Worm (Caenorhabditis elegans): ENCODE data around the gene glr-4.

DNA sequence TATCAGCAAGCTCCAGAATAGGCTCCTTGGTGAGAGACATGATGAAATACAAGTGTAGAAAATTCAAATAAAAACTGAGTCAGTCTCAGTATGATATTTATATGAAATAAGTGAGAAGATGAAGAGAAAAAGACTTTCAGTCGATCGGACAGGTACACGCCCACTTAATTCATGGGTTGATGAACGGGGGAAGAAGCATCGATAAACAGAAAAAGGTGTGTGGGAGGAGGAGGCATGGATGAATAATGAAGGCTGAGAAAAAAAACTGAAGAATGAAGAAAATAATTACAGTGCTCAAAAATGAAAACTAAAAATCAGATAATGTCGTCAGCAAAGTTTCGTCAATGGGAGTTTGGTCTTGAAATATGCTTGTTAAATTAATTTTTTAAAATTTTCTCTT, 40.6 kb downstream of the glr-4 start, which contains the start of gene trx-1:
- TF ChIP-seq ama-1 (optimal IDR thresholded peaks at IDR 0.05): no peak
- no peak for TF ChIP-seq ceh-16 (tag; optimal IDR thresholded peaks at IDR 0.05)
- no peak for TF ChIP-seq unc-39 (tag; optimal IDR thresholded peaks at IDR 0.05)
- no peak for TF ChIP-seq lin-39 (tag; optimal IDR thresholded peaks at IDR 0.05)
- no peak for TF ChIP-seq zag-1 (tag; optimal IDR thresholded peaks at IDR 0.05)
- no peak for TF ChIP-seq R02D3.7 (tag; optimal IDR thresholded peaks at IDR 0.05)
- TF ChIP-seq mdl-1 (tag; optimal IDR thresholded peaks at IDR 0.05): no peak
- no peak for TF ChIP-seq nhr-23 (tag; optimal IDR thresholded peaks at IDR 0.05)
- no peak for TF ChIP-seq nhr-77 (tag; optimal IDR thresholded peaks at IDR 0.05)
- no peak for TF ChIP-seq elt-3 (tag; optimal IDR thresholded peaks at IDR 0.05)
